Worm (Caenorhabditis elegans) whole organism, L3 larva: Measurements from ENCODE around the gene ech-6.

Source experiments
- ceh-16 ChIP-seq: sonication (generic microtip); optimal IDR thresholded peaks from 2 replicates; lab custom pipeline; 2017; ENCODE audit warnings: missing biosample characterization, missing genetic modification characterization
- ceh-82 ChIP-seq: fragments of 150-350 bp; optimal IDR thresholded peaks from 2 replicates; lab custom pipeline; 2014; ENCODE audit warnings: missing biosample characterization, missing genetic modification characterization
- elt-3 ChIP-seq, 3 experiments: fragments of 150-350 bp in 1 of 3; sonication (generic microtip) in 2 of 3; optimal IDR thresholded peaks; 2 replicates in 2 of 3; 4 replicates in 1 of 3; lab custom pipeline; 2014 to 2017; ENCODE audit warnings: missing biosample characterization in 3 of 3, missing genetic modification characterization in 3 of 3
- mdl-1 ChIP-seq: fragments of 150-350 bp; optimal IDR thresholded peaks from 2 replicates; lab custom pipeline; 2014; ENCODE audit warnings: missing biosample characterization, missing genetic modification characterization
- nhr-67 ChIP-seq: fragments of 150-350 bp; optimal IDR thresholded peaks from 2 replicates; lab custom pipeline; 2014; ENCODE audit warnings: missing biosample characterization, missing genetic modification characterization
- nhr-76 ChIP-seq: fragments of 150-350 bp; sonication (generic microtip); optimal IDR thresholded peaks from 5 replicates; lab custom pipeline; 2014; ENCODE audit warnings: missing biosample characterization, missing genetic modification characterization
- sea-2 ChIP-seq: fragments of 150-350 bp; sonication (generic microtip); optimal IDR thresholded peaks from 4 replicates; lab custom pipeline; 2014; ENCODE audit warnings: missing biosample characterization, missing genetic modification reagents, missing genetic modification characterization
- ztf-4 ChIP-seq: fragments of 150-350 bp; optimal IDR thresholded peaks from 2 replicates; lab custom pipeline; 2014; ENCODE audit warnings: missing biosample characterization, missing genetic modification characterization

ce11 chrIII:9760184-9760583 lies 7.5 kb upstream of the ech-6 start:
- TF ChIP-seq nhr-67 (tag; lab: Kevin White, UChicago) = no peak
- TF ChIP-seq ceh-82 (tag; lab: Kevin White, UChicago) = no peak
- no peak for TF ChIP-seq elt-3 (tag; optimal IDR thresholded peaks at IDR 0.05; lab: Kevin White, UChicago)
- TF ChIP-seq ceh-16 = no peak
- no peak for TF ChIP-seq ztf-4
- no peak for TF ChIP-seq mdl-1 (tag; lab: Kevin White, UChicago)
- no peak for TF ChIP-seq sea-2 (GFP tag; lab: Kevin White, UChicago)
- no peak for TF ChIP-seq nhr-76 (tag; lab: Kevin White, UChicago)
